Worm (Caenorhabditis elegans) whole organism, L4/young adult: ENCODE measurements around the gene R05D3.8.

Experiments
- W03F9.2 ChIP-seq: fragments of 150-350 bp; optimal IDR thresholded peaks from 2 replicates; lab custom pipeline; 2014; ENCODE audit warnings: missing biosample characterization, missing genetic modification characterization
- dao-5 ChIP-seq: sonication (generic microtip); optimal IDR thresholded peaks from 2 replicates; lab custom pipeline; 2016; ENCODE audit warnings: missing genotype, missing genetic modification characterization, moderate library complexity, missing compliant biosample characterization
- him-1 ChIP-seq: sonication (generic microtip); optimal IDR thresholded peaks from 2 replicates; lab custom pipeline; 2016; ENCODE audit warnings: missing genotype, missing genetic modification reagents, missing genetic modification characterization, missing compliant biosample characterization

DNA sequence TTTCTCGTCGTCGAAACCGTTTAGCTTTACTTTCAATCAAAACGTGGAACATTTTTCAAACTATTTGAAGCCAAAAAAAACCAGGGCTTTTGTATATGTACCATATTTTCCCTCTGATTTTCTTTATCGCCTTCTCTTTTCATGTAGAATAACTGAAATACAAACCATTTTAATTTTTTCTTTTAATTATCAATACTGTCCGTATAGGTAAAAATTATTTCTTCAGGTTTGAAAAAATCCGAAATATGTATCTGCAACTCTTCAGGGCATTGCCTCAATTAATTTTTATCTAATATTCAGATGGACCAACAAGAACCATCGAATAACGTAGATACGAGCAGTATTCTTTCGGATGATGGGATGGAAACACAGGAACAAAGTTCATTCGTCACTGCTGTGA lies 16.9 kb upstream of the R05D3.8 start, which contains the start of gene met-2:
- TF ChIP-seq him-1 (tag; lab: Kevin White, UChicago) (no peak), W03F9.2 (tag; lab: Kevin White, UChicago) (no peak), dao-5 (tag; lab: Kevin White, UChicago) (no peak)
